Fruit fly (Drosophila melanogaster) whole organism, adult: ENCODE data around the gene CG7071.

Source experiments
- CG14711 ChIP-seq: fragments of 200-800 bp; sonication (Bioruptor generic); optimal IDR thresholded peaks from 2 replicates; lab custom pipeline; 2018; ENCODE audit warnings: missing biosample characterization, mild to moderate bottlenecking, missing genetic modification characterization, moderate library complexity
- CG33017 ChIP-seq: fragments of 200-800 bp; sonication (Bioruptor generic); optimal IDR thresholded peaks from 2 replicates; lab custom pipeline; 2018; ENCODE audit warnings: missing biosample characterization, mild to moderate bottlenecking, missing genetic modification characterization, moderate library complexity
- CG5204 ChIP-seq: fragments of 200-800 bp; sonication (Bioruptor generic); optimal IDR thresholded peaks from 2 replicates; lab custom pipeline; 2016; ENCODE audit warnings: missing biosample characterization, missing genetic modification characterization
- CG7101 ChIP-seq: fragments of 200-800 bp; sonication (Bioruptor generic); optimal IDR thresholded peaks from 2 replicates; lab custom pipeline; 2018; ENCODE audit warnings: missing biosample characterization, mild to moderate bottlenecking, missing genetic modification characterization, moderate library complexity
- Clk ChIP-seq: fragments of 200-800 bp; sonication (Bioruptor generic); optimal IDR thresholded peaks from 2 replicates; lab custom pipeline; 2017; ENCODE audit warnings: missing biosample characterization, missing genetic modification characterization
- Crg-1 ChIP-seq: fragments of 200-800 bp; sonication (Bioruptor generic); optimal IDR thresholded peaks from 2 replicates; lab custom pipeline; 2016; ENCODE audit warnings: missing biosample characterization, missing genetic modification characterization
- Hr96 ChIP-seq: fragments of 200-800 bp; sonication (Bioruptor generic); optimal IDR thresholded peaks from 2 replicates; lab custom pipeline; 2016; ENCODE audit warnings: missing biosample characterization, missing genetic modification characterization
- Mnt ChIP-seq: fragments of 200-800 bp; sonication (Bioruptor generic); optimal IDR thresholded peaks from 2 replicates; lab custom pipeline; 2016; ENCODE audit warnings: missing biosample characterization, mild to moderate bottlenecking, missing genetic modification characterization
- cic ChIP-seq: fragments of 200-800 bp; sonication (Bioruptor generic); optimal IDR thresholded peaks from 2 replicates; lab custom pipeline; 2017; ENCODE audit warnings: missing biosample characterization, mild to moderate bottlenecking, missing genetic modification characterization, moderate library complexity
- cnc ChIP-seq, 2 experiments: fragments of >200 bp; optimal IDR thresholded peaks; 2 replicates each; lab custom pipeline; 2017
- kay ChIP-seq: fragments of 200-800 bp; sonication (Bioruptor generic); peaks from one replicate; lab custom pipeline; 2016; ENCODE audit warnings: missing biosample characterization, missing genetic modification characterization, borderline replicate concordance
- ovo ChIP-seq: fragments of 200-800 bp; sonication (Bioruptor generic); optimal IDR thresholded peaks from 2 replicates; lab custom pipeline; 2016; ENCODE audit warnings: missing biosample characterization, missing genetic modification characterization
- pad ChIP-seq: fragments of 200-800 bp; sonication (Bioruptor generic); optimal IDR thresholded peaks from 3 replicates; lab custom pipeline; 2017; ENCODE audit warnings: missing biosample characterization, missing genetic modification characterization, mild to moderate bottlenecking, moderate library complexity, missing genetic modification reagents

DNA sequence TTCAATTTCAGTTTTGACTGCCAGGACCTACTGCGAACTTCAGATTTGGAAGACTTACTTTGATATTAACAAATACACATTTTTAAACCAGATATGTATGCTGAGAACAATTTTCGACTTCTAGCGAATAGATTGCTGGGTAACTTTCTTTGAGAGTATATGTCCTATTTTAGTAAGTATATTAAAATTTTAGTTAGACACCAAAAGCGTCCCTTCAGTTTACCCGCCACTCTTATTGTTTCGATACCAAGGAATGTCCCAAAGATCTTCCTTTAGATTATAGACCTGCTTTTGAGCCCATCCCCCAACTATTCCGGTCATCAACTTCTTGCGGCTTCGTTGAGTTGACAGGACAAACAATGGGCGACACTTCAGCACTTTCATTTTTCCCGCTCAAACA, 22.2 kb upstream of the CG7071 start, which contains the start of gene CG5388:
- TF ChIP-seq Hr96 (GFP tag; lab: Kevin White, UChicago) = no peak
- TF ChIP-seq Mnt (GFP tag; lab: Kevin White, UChicago) = no peak
- no peak for TF ChIP-seq CG14711 (tag; lab: Kevin White, UChicago)
- no peak for TF ChIP-seq CG7101 (tag; lab: Kevin White, UChicago)
- no peak for TF ChIP-seq Crg-1
- TF ChIP-seq CG5204 = no peak
- no peak for TF ChIP-seq ovo (GFP tag; lab: Kevin White, UChicago)
- TF ChIP-seq cnc (optimal IDR thresholded peaks at IDR 0.05; lab: Kevin White, UChicago) = no peak
- no peak for TF ChIP-seq CG33017 (tag; lab: Kevin White, UChicago)
- no peak for TF ChIP-seq pad
- no peak for TF ChIP-seq cic
- no peak for TF ChIP-seq Clk (GFP tag; lab: Kevin White, UChicago)
- TF ChIP-seq kay (GFP tag; lab: Kevin White, UChicago) = no peak
